Fruit fly (Drosophila melanogaster): ENCODE results near the gene CG12502.

Gene CG12502

dm6 chr3L:904991-905745 is 40.0 kb downstream of the CG12502 start (continued):
- TF ChIP-seq mam (GFP tag; optimal IDR thresholded peaks at IDR 0.05) = no peak
- peak; percentile 70 for TF ChIP-seq gem (tag; optimal IDR thresholded peaks at IDR 0.05)
- 0 out of 2 replicates have a peak, but pooled peaks have one; percentile 36 for TF ChIP-seq CG10959 (GFP tag; IDR thresholded peaks at IDR 0.05)
- no peak for TF ChIP-seq hb (GFP tag; IDR thresholded peaks at IDR 0.05; ENCODE audit: partially characterized antibody)
- no peak for TF ChIP-seq CG7357 (GFP tag; IDR thresholded peaks at IDR 0.05)
- peak; percentile 82 for TF ChIP-seq row (GFP tag; IDR thresholded peaks at IDR 0.05)
- TF ChIP-seq slp2 (GFP tag; optimal IDR thresholded peaks at IDR 0.05) = no peak
- no peak for TF ChIP-seq btn (GFP tag; optimal IDR thresholded peaks at IDR 0.05)
- no peak for TF ChIP-seq Lim3 (GFP tag; IDR thresholded peaks at IDR 0.05)
- no peak for TF ChIP-seq CG9797 (GFP tag; optimal IDR thresholded peaks at IDR 0.05)
- peak; percentile 88 for TF ChIP-seq sens (GFP tag)
- peak; percentile 72 for TF ChIP-seq CG10979 (tag; optimal IDR thresholded peaks at IDR 0.05)
- no peak for TF ChIP-seq Six4 (GFP tag; optimal IDR thresholded peaks at IDR 0.05)
- TF ChIP-seq hkb (optimal IDR thresholded peaks at IDR 0.05) = no peak
- peak; percentile 47 for TF ChIP-seq hkb (GFP tag; IDR thresholded peaks at IDR 0.05)
- peak; percentile 20 for TF ChIP-seq zen (tag; optimal IDR thresholded peaks at IDR 0.05)
- TF ChIP-seq CG4730 (GFP tag; IDR thresholded peaks at IDR 0.05) = peak; percentile 46; the same call in 1 of the 2 replicates
- no peak for TF ChIP-seq usp (GFP tag; optimal IDR thresholded peaks at IDR 0.05)
- TF ChIP-seq CG17829 (tag; optimal IDR thresholded peaks at IDR 0.05) = peak; percentile 67
- TF ChIP-seq slbo (GFP tag; IDR thresholded peaks at IDR 0.05) = no peak
- no peak for TF ChIP-seq NC2α (GFP tag; optimal IDR thresholded peaks at IDR 0.05)
- TF ChIP-seq ham (GFP tag; IDR thresholded peaks at IDR 0.05) = no peak
- TF ChIP-seq lola (GFP tag; optimal IDR thresholded peaks at IDR 0.05) = peak in 1 of 3 experiments; percentile 72
- TF ChIP-seq Sox100B (GFP tag; optimal IDR thresholded peaks at IDR 0.05) = peak; percentile 38
- no peak for TF ChIP-seq pan (optimal IDR thresholded peaks at IDR 0.05)
- peak in 1 of 2 experiments; percentile 13 for TF ChIP-seq pan (GFP tag; optimal IDR thresholded peaks at IDR 0.05 in 1 of 2, IDR thresholded peaks at IDR 0.05 in 1 of 2)
- TF ChIP-seq CG3281 (GFP tag; optimal IDR thresholded peaks at IDR 0.05) = no peak
- no peak for TF ChIP-seq dysf (GFP tag; IDR thresholded peaks at IDR 0.05)
- TF ChIP-seq psq (GFP tag; optimal IDR thresholded peaks at IDR 0.05) = no peak
- no peak for TF ChIP-seq Vsx1 (GFP tag; optimal IDR thresholded peaks at IDR 0.05)
- peak; percentile 46 for TF ChIP-seq croc (GFP tag; conservative IDR thresholded peaks at IDR 0.05)
- no peak for TF ChIP-seq GATAe (GFP tag; conservative IDR thresholded peaks at IDR 0.05)
- TF ChIP-seq gce (GFP tag; IDR thresholded peaks at IDR 0.05) = no peak
- TF ChIP-seq Aef1 (GFP tag; IDR thresholded peaks at IDR 0.05) = no peak
- TF ChIP-seq CG2202 (tag; optimal IDR thresholded peaks at IDR 0.05) = peak; percentile 40
- no peak for TF ChIP-seq CG32532 (GFP tag; IDR thresholded peaks at IDR 0.05)
- TF ChIP-seq CG17359 (tag; optimal IDR thresholded peaks at IDR 0.05) = peak; percentile 46
- no peak for TF ChIP-seq CG31388 (GFP tag; optimal IDR thresholded peaks at IDR 0.05)
- TF ChIP-seq lov (optimal IDR thresholded peaks at IDR 0.05) = no peak
- TF ChIP-seq lov (GFP tag; IDR thresholded peaks at IDR 0.05) = no peak
- TF ChIP-seq ara (GFP tag; IDR thresholded peaks at IDR 0.05) = peak; percentile 51; the same call in 1 of the 2 replicates
- TF ChIP-seq Sry-δ (GFP tag; optimal IDR thresholded peaks at IDR 0.05) = no peak
- no peak for TF ChIP-seq her (GFP tag; optimal IDR thresholded peaks at IDR 0.05)
- TF ChIP-seq CG1529 (GFP tag; optimal IDR thresholded peaks at IDR 0.05) = peak; percentile 26
- TF ChIP-seq mirr (GFP tag; optimal IDR thresholded peaks at IDR 0.05) = no peak
- TF ChIP-seq sd (tag; optimal IDR thresholded peaks at IDR 0.05) = no peak
- peak; percentile 24 for TF ChIP-seq CG2875 (GFP tag; optimal IDR thresholded peaks at IDR 0.05)
- 0 out of 2 replicates have a peak, but pooled peaks have one; percentile 20 for TF ChIP-seq Dref (GFP tag; IDR thresholded peaks at IDR 0.05)
- no peak for TF ChIP-seq B-H1 (GFP tag; IDR thresholded peaks at IDR 0.05)
- peak; percentile 39 for TF ChIP-seq nmo (GFP tag; optimal IDR thresholded peaks at IDR 0.05)
- no peak for TF ChIP-seq CG16863 (GFP tag; optimal IDR thresholded peaks at IDR 0.05)
